Worm (Caenorhabditis elegans) whole organism, L1 larva: Measurements from ENCODE around the gene K01A6.6.
A peak's percentile ranks its signal among the peaks of the same experiment; 100 is the strongest.

ENCODE experiments used
- C16A3.4 ChIP-seq: fragments of 150-350 bp; optimal IDR thresholded peaks from 2 replicates; lab custom pipeline; 2014; ENCODE audit warnings: missing biosample characterization, missing genetic modification characterization
- aly-2 ChIP-seq: fragments of 150-350 bp; optimal IDR thresholded peaks from 2 replicates; lab custom pipeline; 2014; ENCODE audit warnings: missing biosample characterization, missing genetic modification characterization
- blmp-1 ChIP-seq: fragments of 150-350 bp; optimal IDR thresholded peaks from 2 replicates; lab custom pipeline; 2014; ENCODE audit warnings: missing biosample characterization, missing genetic modification characterization
- ceh-63 ChIP-seq: fragments of 200-800 bp; sonication (Bioruptor generic); optimal IDR thresholded peaks from 2 replicates; lab custom pipeline; 2018; ENCODE audit warnings: mild to moderate bottlenecking, missing genetic modification characterization, missing compliant biosample characterization
- ceh-8 ChIP-seq: fragments of 200-800 bp; sonication (Bioruptor generic); optimal IDR thresholded peaks from 2 replicates; lab custom pipeline; 2018; ENCODE audit warnings: mild to moderate bottlenecking, missing genetic modification characterization, moderate library complexity, missing compliant biosample characterization
- ceh-90 ChIP-seq: sonication (generic microtip); optimal IDR thresholded peaks from 2 replicates; lab custom pipeline; 2016; ENCODE audit warnings: missing genetic modification characterization, missing compliant biosample characterization
- ces-1 ChIP-seq: fragments of 150-350 bp; optimal IDR thresholded peaks from 2 replicates; lab custom pipeline; 2014; ENCODE audit warnings: missing biosample characterization, missing genetic modification reagents, missing genetic modification characterization
- dpl-1 ChIP-seq, 3 experiments: fragments of 150-350 bp in 2 of 3; sonication (generic microtip) in 1 of 3; optimal IDR thresholded peaks; 2 replicates each; lab custom pipeline; 2014 to 2017; ENCODE audit warnings: missing biosample characterization in 3 of 3, missing genetic modification characterization in 3 of 3, missing genetic modification reagents in 3 of 3
- efl-1 ChIP-seq, 4 experiments: fragments of 150-350 bp; optimal IDR thresholded peaks in 3 of 4; peaks in 1 of 4; 1 replicate in 1 of 4; 2 replicates in 3 of 4; lab custom pipeline; 2014; ENCODE audit warnings: missing biosample characterization in 2 of 4, missing genetic modification characterization in 2 of 4, missing genetic modification reagents in 2 of 4
- elt-2 ChIP-seq: sonication (generic microtip); optimal IDR thresholded peaks from 2 replicates; lab custom pipeline; 2016; ENCODE audit warnings: missing genetic modification characterization, mild to moderate bottlenecking, inconsistent platforms, missing compliant biosample characterization, missing genetic modification reagents
- ets-5 ChIP-seq: fragments of 200-800 bp; sonication (Bioruptor generic); IDR thresholded peaks from 2 replicates; pipeline ENCODE4 v1.3.6; 2022; ENCODE audit warnings: missing genetic modification characterization, missing compliant biosample characterization
- hlh-4 ChIP-seq: sonication (generic microtip); optimal IDR thresholded peaks from 2 replicates; lab custom pipeline; 2016; ENCODE audit warnings: mild to moderate bottlenecking, missing genetic modification characterization, missing compliant biosample characterization
- hpl-2 ChIP-seq: fragments of 150-350 bp; optimal IDR thresholded peaks from 2 replicates; lab custom pipeline; 2014; ENCODE audit warnings: missing biosample characterization, missing genetic modification reagents, missing genetic modification characterization
- isw-1 ChIP-seq: fragments of 200-800 bp; sonication (Bioruptor generic); IDR thresholded peaks from 2 replicates; pipeline ENCODE4 v1.3.6; 2022; ENCODE audit warnings: missing genetic modification characterization, missing compliant biosample characterization
- lin-13 ChIP-seq: fragments of 150-350 bp; optimal IDR thresholded peaks from 2 replicates; lab custom pipeline; 2014; ENCODE audit warnings: missing biosample characterization, missing genetic modification reagents, missing genetic modification characterization
- lin-14 ChIP-seq: fragments of 200-800 bp; sonication (Bioruptor generic); optimal IDR thresholded peaks from 2 replicates; lab custom pipeline; 2018; ENCODE audit warnings: mild to moderate bottlenecking, missing genetic modification characterization, moderate library complexity, missing compliant biosample characterization
- lin-15B ChIP-seq: fragments of 150-350 bp; sonication (generic microtip); optimal IDR thresholded peaks from 3 replicates; lab custom pipeline; 2014; ENCODE audit warnings: missing biosample characterization, missing genetic modification characterization
- lin-35 ChIP-seq, 2 experiments: fragments of 150-350 bp; optimal IDR thresholded peaks; 2 replicates each; lab custom pipeline; 2014; ENCODE audit warnings: missing biosample characterization in 2 of 2, missing genetic modification characterization in 2 of 2, missing genetic modification reagents in 2 of 2
- lsy-2 ChIP-seq, 2 experiments: fragments of 150-350 bp; optimal IDR thresholded peaks; 2 replicates each; lab custom pipeline; 2014; ENCODE audit warnings: missing biosample characterization in 2 of 2, missing genetic modification characterization in 2 of 2
- mab-9 ChIP-seq: fragments of 200-800 bp; sonication (Bioruptor generic); IDR thresholded peaks from 2 replicates; pipeline ENCODE4 v1.3.6; 2022; ENCODE audit warnings: missing genetic modification reagents, missing genetic modification characterization, missing compliant biosample characterization
- mdl-1 ChIP-seq, 2 experiments: fragments of 150-350 bp; optimal IDR thresholded peaks; 2 replicates each; lab custom pipeline; 2014 to 2017; ENCODE audit warnings: missing biosample characterization in 2 of 2, missing genetic modification characterization in 2 of 2, inconsistent platforms in 1 of 2
- mep-1 ChIP-seq: fragments of 150-350 bp; optimal IDR thresholded peaks from 2 replicates; lab custom pipeline; 2014; ENCODE audit warnings: missing biosample characterization, missing genetic modification characterization
- nhr-12 ChIP-seq: sonication (generic microtip); optimal IDR thresholded peaks from 2 replicates; lab custom pipeline; 2017; ENCODE audit warnings: missing biosample characterization, missing genetic modification characterization
- nhr-20 ChIP-seq: sonication (generic microtip); optimal IDR thresholded peaks from 2 replicates; lab custom pipeline; 2016; ENCODE audit warnings: mild to moderate bottlenecking, missing genetic modification characterization, missing compliant biosample characterization
- nhr-76 ChIP-seq: sonication (generic microtip); optimal IDR thresholded peaks from 2 replicates; lab custom pipeline; 2017; ENCODE audit warnings: missing biosample characterization, missing genetic modification characterization
- nhr-84 ChIP-seq: sonication (generic microtip); optimal IDR thresholded peaks from 2 replicates; lab custom pipeline; 2017; ENCODE audit warnings: missing biosample characterization, missing genetic modification characterization
- pag-3 ChIP-seq: sonication (generic microtip); optimal IDR thresholded peaks from 2 replicates; lab custom pipeline; 2017; ENCODE audit warnings: missing genetic modification characterization, mild to moderate bottlenecking, missing compliant biosample characterization, antibody characterized with exemption, borderline replicate concordance; ENCODE audit not compliant: insufficient read depth
- pax-3 ChIP-seq: fragments of 200-800 bp; sonication (Bioruptor generic); optimal IDR thresholded peaks from 2 replicates; lab custom pipeline; 2018; ENCODE audit warnings: mild to moderate bottlenecking, missing genetic modification characterization, moderate library complexity, missing compliant biosample characterization
- pqm-1 ChIP-seq: sonication (generic microtip); optimal IDR thresholded peaks from 3 replicates; lab custom pipeline; 2017; ENCODE audit warnings: missing biosample characterization, missing genetic modification characterization
- rnt-1 ChIP-seq: sonication (generic microtip); optimal IDR thresholded peaks from 2 replicates; lab custom pipeline; 2016; ENCODE audit warnings: mild to moderate bottlenecking, missing genetic modification characterization, moderate library complexity, missing compliant biosample characterization
- skn-1 ChIP-seq: fragments of 150-350 bp; optimal IDR thresholded peaks from 2 replicates; lab custom pipeline; 2014; ENCODE audit warnings: missing biosample characterization, missing genetic modification characterization
- snpc-4 ChIP-seq: fragments of 150-350 bp; optimal IDR thresholded peaks from 2 replicates; lab custom pipeline; 2014; ENCODE audit warnings: missing biosample characterization, missing genetic modification characterization
- snu-23 ChIP-seq: sonication (generic microtip); optimal IDR thresholded peaks from 2 replicates; lab custom pipeline; 2016; ENCODE audit warnings: missing genetic modification characterization, missing compliant biosample characterization
- sox-4 ChIP-seq: sonication (generic microtip); optimal IDR thresholded peaks from 2 replicates; lab custom pipeline; 2016; ENCODE audit warnings: missing genetic modification characterization, missing compliant biosample characterization
- tbx-2 ChIP-seq: sonication (generic microtip); optimal IDR thresholded peaks from 2 replicates; lab custom pipeline; 2016; ENCODE audit warnings: missing genetic modification characterization, missing compliant biosample characterization
- tlp-1 ChIP-seq: fragments of 150-350 bp; optimal IDR thresholded peaks from 2 replicates; lab custom pipeline; 2014; ENCODE audit warnings: missing biosample characterization, missing genetic modification characterization
- unc-86 ChIP-seq: sonication (generic microtip); optimal IDR thresholded peaks from 2 replicates; lab custom pipeline; 2016; ENCODE audit warnings: missing genetic modification characterization, missing compliant biosample characterization
- vab-15 ChIP-seq: sonication (generic microtip); optimal IDR thresholded peaks from 2 replicates; lab custom pipeline; 2017; ENCODE audit warnings: missing genotype, mild to moderate bottlenecking, missing genetic modification characterization, missing compliant biosample characterization
- zip-4 ChIP-seq: fragments of 200-800 bp; sonication (Bioruptor generic); optimal IDR thresholded peaks from 2 replicates; lab custom pipeline; 2018; ENCODE audit warnings: mild to moderate bottlenecking, missing genetic modification characterization, moderate library complexity, missing compliant biosample characterization

K01A6.6 gene

ce11 chrIV:11765507-11765906 lies 30.4 kb downstream of the K01A6.6 start (continued):
- TF ChIP-seq dpl-1 (GFP tag; optimal IDR thresholded peaks at IDR 0.05; lab: Kevin White, UChicago) (peak in 1 of 3 experiments; percentile 34), mdl-1 (tag; optimal IDR thresholded peaks at IDR 0.05; lab: Kevin White, UChicago) (no peak), ets-5 (GFP tag; lab: Robert Waterston, UW) (no peak), pag-3 (tag; lab: Kevin White, UChicago) (no peak), ceh-8 (peak; percentile 15), tbx-2 (peak; percentile 57), sox-4 (tag; lab: Kevin White, UChicago) (peak; percentile 3), nhr-76 (no peak), C16A3.4 (tag; lab: Kevin White, UChicago) (no peak), pax-3 (peak; percentile 58), hlh-4 (tag; lab: Kevin White, UChicago) (no peak), mep-1 (tag; lab: Kevin White, UChicago) (peak; percentile 28), lin-35 (GFP tag; optimal IDR thresholded peaks at IDR 0.05; lab: Kevin White, UChicago) (peak in 1 of 2 experiments; percentile 58), ceh-90 (tag; lab: Kevin White, UChicago) (no peak), unc-86 (peak; percentile 75), zip-4 (no peak), nhr-84 (tag; lab: Kevin White, UChicago) (no peak), vab-15 (tag; lab: Kevin White, UChicago) (no peak), snu-23 (GFP tag; lab: Kevin White, UChicago) (peak; percentile 69), blmp-1 (tag; lab: Kevin White, UChicago) (no peak), lsy-2 (tag; optimal IDR thresholded peaks at IDR 0.05; lab: Kevin White, UChicago) (peak; percentile 56 to 58), nhr-20 (peak; percentile 42), lin-15B (tag; lab: Kevin White, UChicago) (no peak), ces-1 (GFP tag; lab: Kevin White, UChicago) (peak; percentile 47), hpl-2 (no peak), skn-1 (tag; lab: Kevin White, UChicago) (no peak), aly-2 (tag; lab: Kevin White, UChicago) (no peak), ceh-63 (GFP tag; lab: Kevin White, UChicago) (no peak), lin-14 (GFP tag; lab: Kevin White, UChicago) (peak; percentile 94), lin-13 (GFP tag; lab: Kevin White, UChicago) (no peak), snpc-4 (tag; lab: Kevin White, UChicago) (no peak)

ce11 chrIV:11769769-11770168 lies 34.6 kb downstream of the K01A6.6 start:
- TF ChIP-seq ceh-90 (tag; lab: Kevin White, UChicago) = no peak

- TF ChIP-seq lin-14 (GFP tag; lab: Kevin White, UChicago) = peak; percentile 10
- no peak for TF ChIP-seq mab-9 (GFP tag; lab: Robert Waterston, UW)
- TF ChIP-seq nhr-12 = no peak
- TF ChIP-seq tlp-1 = peak; percentile 70
- no peak for TF ChIP-seq ets-5 (GFP tag; lab: Robert Waterston, UW)
- no peak for TF ChIP-seq dpl-1 (GFP tag; optimal IDR thresholded peaks at IDR 0.05; lab: Kevin White, UChicago)
- no peak for TF ChIP-seq lin-15B (tag; lab: Kevin White, UChicago)
- no peak for TF ChIP-seq tbx-2
- peak; percentile 82 for TF ChIP-seq elt-2 (tag; lab: Kevin White, UChicago)
- no peak for TF ChIP-seq isw-1 (GFP tag; lab: Robert Waterston, UW)
- peak; percentile 84 for TF ChIP-seq pqm-1 (tag; lab: Kevin White, UChicago)
Measured at ce11 chrIV:11771064-11771463, 35.9 kb downstream of the K01A6.6 start.

DNA sequence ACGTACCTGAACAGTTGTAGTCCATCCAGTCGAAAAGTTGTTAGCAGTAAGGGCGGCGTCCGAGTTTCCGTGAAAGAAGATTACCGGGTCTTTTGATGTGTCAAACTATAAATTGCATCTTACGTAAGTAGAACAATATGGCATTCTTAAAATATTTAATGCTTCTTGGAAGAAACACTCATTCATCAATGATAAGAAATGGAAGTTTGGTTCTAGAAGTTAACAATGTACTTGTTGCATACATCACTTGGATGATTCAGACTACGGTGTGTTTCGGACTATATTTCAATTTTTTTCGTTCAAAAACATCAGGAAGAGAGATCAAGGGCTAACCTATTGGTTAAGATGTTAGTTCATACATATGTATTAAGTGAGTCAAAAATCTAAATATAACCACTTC lies 37.0 kb downstream of the K01A6.6 start:
- TF ChIP-seq efl-1 (optimal IDR thresholded peaks at IDR 0.05; lab: Kevin White, UChicago) (no peak), efl-1 (GFP tag; optimal IDR thresholded peaks at IDR 0.05 in 1 of 2; lab: Kevin White, UChicago) (peak in 1 of 2 experiments; percentile 94), rnt-1 (no peak)
